Worm (Caenorhabditis elegans) whole organism, young adult: ENCODE results near the gene taf-11.1.

ENCODE experiments used
- B0336.3 ChIP-seq: fragments of 200-800 bp; sonication (Bioruptor generic); IDR thresholded peaks from 2 replicates; pipeline ENCODE4 v1.3.6; 2022; ENCODE audit warnings: missing genetic modification characterization, missing compliant biosample characterization
- C06A6.2 ChIP-seq: fragments of 200-800 bp; sonication (Bioruptor generic); conservative IDR thresholded peaks from 2 replicates; pipeline ENCODE4 v1.3.6; 2022; ENCODE audit warnings: missing genetic modification characterization, missing compliant biosample characterization
- F10E7.11 ChIP-seq: sonication (generic microtip); optimal IDR thresholded peaks from 2 replicates; lab custom pipeline; 2017; ENCODE audit warnings: mild to moderate bottlenecking, missing genetic modification characterization, moderate library complexity, missing compliant biosample characterization
- F22D6.2 ChIP-seq: sonication (generic microtip); optimal IDR thresholded peaks from 2 replicates; lab custom pipeline; 2016; ENCODE audit warnings: mild to moderate bottlenecking, missing genetic modification characterization, missing compliant biosample characterization
- F57A8.1 ChIP-seq: fragments of 200-800 bp; sonication (Bioruptor generic); optimal IDR thresholded peaks from 2 replicates; lab custom pipeline; 2018; ENCODE audit warnings: mild to moderate bottlenecking, missing genetic modification characterization, moderate library complexity, missing compliant biosample characterization
- F57C9.4 ChIP-seq: sonication (generic microtip); optimal IDR thresholded peaks from 2 replicates; lab custom pipeline; 2017; ENCODE audit warnings: mild to moderate bottlenecking, missing genetic modification characterization, missing compliant biosample characterization
- T26A5.8 ChIP-seq: sonication (generic microtip); optimal IDR thresholded peaks from 2 replicates; lab custom pipeline; 2016; ENCODE audit warnings: missing genetic modification characterization, missing compliant biosample characterization
- Y56A3A.18 ChIP-seq: fragments of 200-800 bp; sonication (Bioruptor generic); IDR thresholded peaks from 2 replicates; pipeline ENCODE4 v1.3.6; 2022; ENCODE audit warnings: missing genetic modification reagents, missing genetic modification characterization, missing compliant biosample characterization
- Y67H2A.10 ChIP-seq: fragments of 200-800 bp; sonication (Bioruptor generic); conservative IDR thresholded peaks from 2 replicates; pipeline ENCODE4 v1.3.6; 2022; ENCODE audit warnings: missing genetic modification reagents, missing genetic modification characterization, missing compliant biosample characterization
- Y79H2A.3 ChIP-seq: fragments of 200-800 bp; sonication (Bioruptor generic); conservative IDR thresholded peaks from 2 replicates; pipeline ENCODE4 v1.3.6; 2022; ENCODE audit warnings: missing genetic modification reagents, missing genetic modification characterization, missing compliant biosample characterization
- Y95B8A.8 ChIP-seq: fragments of 200-800 bp; sonication (Bioruptor generic); IDR thresholded peaks from 2 replicates; pipeline ENCODE4 v1.3.6; 2022; ENCODE audit warnings: missing genetic modification reagents, missing genetic modification characterization, missing compliant biosample characterization
- ama-1 ChIP-seq, 3 experiments: fragments of 150-350 bp in 1 of 3; sonication (generic microtip) in 2 of 3; optimal IDR thresholded peaks; 2 replicates each; lab custom pipeline; 2014 to 2018; ENCODE audit warnings: missing biosample characterization in 2 of 3, missing genetic modification characterization in 2 of 3, missing genetic modification reagents in 2 of 3
- attf-5 ChIP-seq: fragments of 200-800 bp; sonication (Bioruptor generic); optimal IDR thresholded peaks from 2 replicates; lab custom pipeline; 2018; ENCODE audit warnings: mild to moderate bottlenecking, missing genetic modification characterization, missing compliant biosample characterization
- ccch-3 ChIP-seq: fragments of 200-800 bp; sonication (Bioruptor generic); optimal IDR thresholded peaks from 2 replicates; lab custom pipeline; 2018; ENCODE audit warnings: mild to moderate bottlenecking, missing genetic modification characterization, missing compliant biosample characterization
- cebp-1 ChIP-seq, 2 experiments: fragments of 200-800 bp in 1 of 2; sonication (Bioruptor generic) in 1 of 2; sonication (generic microtip) in 1 of 2; IDR thresholded peaks in 1 of 2; optimal IDR thresholded peaks in 1 of 2; 2 replicates each; pipeline versions ENCODE4 v1.3.6 to Lab custom; 2017 to 2022; ENCODE audit warnings: missing compliant biosample characterization in 2 of 2, missing genetic modification characterization in 2 of 2, mild to moderate bottlenecking in 1 of 2, missing genetic modification reagents in 1 of 2, moderate library complexity in 1 of 2
- ceh-58 ChIP-seq: fragments of 200-800 bp; sonication (Bioruptor generic); IDR thresholded peaks from 2 replicates; pipeline ENCODE4 v1.3.6; 2022; ENCODE audit warnings: missing genetic modification characterization, missing compliant biosample characterization
- ceh-79 ChIP-seq: sonication (generic microtip); optimal IDR thresholded peaks from 2 replicates; lab custom pipeline; 2017; ENCODE audit warnings: mild to moderate bottlenecking, missing genetic modification characterization, missing compliant biosample characterization
- ceh-91 ChIP-seq: fragments of 200-800 bp; sonication (Bioruptor generic); IDR thresholded peaks from 2 replicates; pipeline ENCODE4 v1.3.6; 2022; ENCODE audit warnings: missing genetic modification reagents, missing genetic modification characterization, missing compliant biosample characterization
- chd-7 ChIP-seq: sonication (generic microtip); optimal IDR thresholded peaks from 2 replicates; lab custom pipeline; 2016; ENCODE audit warnings: mild to moderate bottlenecking, missing genetic modification characterization, moderate library complexity, missing compliant biosample characterization
- dpff-1 ChIP-seq: sonication (generic microtip); optimal IDR thresholded peaks from 2 replicates; lab custom pipeline; 2017; ENCODE audit warnings: mild to moderate bottlenecking, missing genetic modification characterization, missing compliant biosample characterization
- dpl-1 ChIP-seq: fragments of 150-350 bp; optimal IDR thresholded peaks from 2 replicates; lab custom pipeline; 2014; ENCODE audit warnings: missing biosample characterization, missing genetic modification reagents, missing genetic modification characterization
- egl-18 ChIP-seq: fragments of 200-800 bp; sonication (Bioruptor generic); IDR thresholded peaks from 2 replicates; pipeline ENCODE4 v1.3.6; 2022; ENCODE audit warnings: missing genetic modification reagents, missing genetic modification characterization, missing compliant biosample characterization
- egrh-3 ChIP-seq: fragments of 200-800 bp; sonication (Bioruptor generic); IDR thresholded peaks from 2 replicates; pipeline ENCODE4 v1.3.6; 2022; ENCODE audit warnings: missing genetic modification reagents, missing genetic modification characterization, missing compliant biosample characterization
- ets-4 ChIP-seq: fragments of 200-800 bp; sonication (Bioruptor generic); optimal IDR thresholded peaks from 2 replicates; lab custom pipeline; 2018; ENCODE audit warnings: mild to moderate bottlenecking, missing genetic modification characterization, missing compliant biosample characterization
- him-1 ChIP-seq: sonication (generic microtip); optimal IDR thresholded peaks from 2 replicates; lab custom pipeline; 2016; ENCODE audit warnings: missing genotype, missing genetic modification reagents, missing genetic modification characterization, missing compliant biosample characterization
- hmg-1.2 ChIP-seq: fragments of 200-800 bp; sonication (Bioruptor generic); IDR thresholded peaks from 2 replicates; pipeline ENCODE4 v1.3.6; 2022; ENCODE audit warnings: missing genetic modification reagents, missing genetic modification characterization, missing compliant biosample characterization
- hmg-20 ChIP-seq: fragments of 200-800 bp; sonication (Bioruptor generic); IDR thresholded peaks from 2 replicates; pipeline ENCODE4 v1.3.6; 2022; ENCODE audit warnings: missing genetic modification reagents, missing genetic modification characterization, missing compliant biosample characterization
- let-526 ChIP-seq: fragments of 200-800 bp; sonication (Bioruptor generic); IDR thresholded peaks from 2 replicates; pipeline ENCODE4 v1.3.6; 2022; ENCODE audit warnings: missing genetic modification reagents, missing genetic modification characterization, missing compliant biosample characterization
- madf-6 ChIP-seq: fragments of 200-800 bp; sonication (Bioruptor generic); IDR thresholded peaks from 2 replicates; pipeline ENCODE4 v1.3.6; 2022; ENCODE audit warnings: missing genetic modification reagents, missing genetic modification characterization, missing compliant biosample characterization
- mcd-1 ChIP-seq: fragments of 200-800 bp; sonication (Bioruptor generic); IDR thresholded peaks from 2 replicates; pipeline ENCODE4 v1.3.6; 2022; ENCODE audit warnings: missing genetic modification reagents, missing genetic modification characterization, missing compliant biosample characterization
- mxl-1 ChIP-seq: sonication (generic microtip); optimal IDR thresholded peaks from 2 replicates; lab custom pipeline; 2016; ENCODE audit warnings: missing genetic modification characterization, missing compliant biosample characterization
- nfyb-1 ChIP-seq: fragments of 200-800 bp; sonication (Bioruptor generic); IDR thresholded peaks from 2 replicates; pipeline ENCODE4 v1.3.6; 2022; ENCODE audit warnings: missing genetic modification reagents, missing genetic modification characterization, missing compliant biosample characterization
- nhr-27 ChIP-seq: fragments of 200-800 bp; sonication (Bioruptor generic); optimal IDR thresholded peaks from 2 replicates; lab custom pipeline; 2018; ENCODE audit warnings: mild to moderate bottlenecking, missing genetic modification characterization, moderate library complexity, missing compliant biosample characterization
- nhr-80 ChIP-seq: sonication (generic microtip); optimal IDR thresholded peaks from 2 replicates; lab custom pipeline; 2016; ENCODE audit warnings: missing genetic modification characterization, missing compliant biosample characterization
- nhr-90 ChIP-seq: sonication (generic microtip); optimal IDR thresholded peaks from 2 replicates; lab custom pipeline; 2016; ENCODE audit warnings: missing genotype, mild to moderate bottlenecking, missing genetic modification characterization, missing compliant biosample characterization
- rpc-1 ChIP-seq, 2 experiments: fragments of 150-350 bp in 1 of 2; sonication (generic microtip) in 1 of 2; optimal IDR thresholded peaks; 2 replicates each; lab custom pipeline; 2014 to 2018; ENCODE audit warnings: missing biosample characterization in 1 of 2, missing genetic modification characterization in 1 of 2, missing genetic modification reagents in 1 of 2, missing genotype in 1 of 2
- sdz-38 ChIP-seq: sonication (generic microtip); optimal IDR thresholded peaks from 2 replicates; lab custom pipeline; 2016; ENCODE audit warnings: missing genotype, missing genetic modification characterization, missing compliant biosample characterization
- snpc-1.3 ChIP-seq: sonication (generic microtip); optimal IDR thresholded peaks from 2 replicates; lab custom pipeline; 2017; ENCODE audit warnings: missing genetic modification characterization, mild to moderate bottlenecking, missing compliant biosample characterization, antibody characterized with exemption, moderate library complexity, missing genotype, missing genetic modification reagents; ENCODE audit not compliant: insufficient read depth
- unc-130 ChIP-seq: sonication (generic microtip); optimal IDR thresholded peaks from 2 replicates; lab custom pipeline; 2016; ENCODE audit warnings: missing genetic modification reagents, missing genetic modification characterization, missing compliant biosample characterization
- zfh-2 ChIP-seq: fragments of 200-800 bp; sonication (Bioruptor generic); conservative IDR thresholded peaks from 2 replicates; pipeline ENCODE4 v1.3.6; 2022; ENCODE audit warnings: missing genetic modification reagents, missing genetic modification characterization, missing compliant biosample characterization
- ztf-22 ChIP-seq: fragments of 200-800 bp; sonication (Bioruptor generic); optimal IDR thresholded peaks from 2 replicates; lab custom pipeline; 2018; ENCODE audit warnings: mild to moderate bottlenecking, missing genetic modification characterization, moderate library complexity, missing compliant biosample characterization
- ztf-25 ChIP-seq: fragments of 200-800 bp; sonication (Bioruptor generic); IDR thresholded peaks from 2 replicates; pipeline ENCODE4 v1.3.6; 2022; ENCODE audit warnings: missing genetic modification reagents, missing genetic modification characterization, missing compliant biosample characterization
- ztf-26 ChIP-seq: sonication (generic microtip); optimal IDR thresholded peaks from 2 replicates; lab custom pipeline; 2017; ENCODE audit warnings: missing genetic modification characterization, missing compliant biosample characterization
- ztf-28 ChIP-seq: fragments of 200-800 bp; sonication (Bioruptor generic); IDR thresholded peaks from 2 replicates; pipeline ENCODE4 v1.3.6; 2022; ENCODE audit warnings: missing genetic modification reagents, missing genetic modification characterization, missing compliant biosample characterization

The taf-11.1 gene

ce11 chrX:4216894-4217293 is 38.1 kb upstream of the taf-11.1 start, which contains the start of the genes F20B6.10 and hpk-1 (continued):
- TF ChIP-seq madf-6: no peak
- no peak for TF ChIP-seq Y79H2A.3 (GFP tag; lab: Robert Waterston, UW)
- TF ChIP-seq ztf-22 (GFP tag; lab: Kevin White, UChicago): no peak
- no peak for TF ChIP-seq ets-4 (GFP tag; lab: Kevin White, UChicago)
- no peak for TF ChIP-seq sdz-38 (tag; lab: Kevin White, UChicago)
- no peak for TF ChIP-seq Y56A3A.18 (GFP tag; lab: Robert Waterston, UW)

ce11 chrX:4218174-4218573 is 36.8 kb upstream of the taf-11.1 start, which contains the start of gene W01H2.2:
Gene W01H2.2, minus strand, starts transcription at chrX:4218458.
- TF ChIP-seq zfh-2 (GFP tag; lab: Robert Waterston, UW) (peak; percentile 91), ztf-25 (GFP tag; lab: Robert Waterston, UW) (no peak), ceh-91 (GFP tag; lab: Robert Waterston, UW) (no peak), nfyb-1 (GFP tag; lab: Robert Waterston, UW) (0 out of 2 replicates have a peak, but pooled peaks have one; percentile 43), mcd-1 (GFP tag; lab: Robert Waterston, UW) (0 out of 2 replicates have a peak, but pooled peaks have one; percentile 34), cebp-1 (GFP tag; IDR thresholded peaks at IDR 0.05; lab: Robert Waterston, UW) (no peak), cebp-1 (tag; optimal IDR thresholded peaks at IDR 0.05; lab: Kevin White, UChicago) (peak; percentile 31), chd-7 (tag; lab: Kevin White, UChicago) (peak; percentile 36)

ce11 chrX:4219487-4219886 is 35.5 kb upstream of the taf-11.1 start:
- TF ChIP-seq ama-1 (optimal IDR thresholded peaks at IDR 0.05; lab: Kevin White, UChicago) (no peak), ama-1 (GFP tag; optimal IDR thresholded peaks at IDR 0.05; lab: Kevin White, UChicago) (no peak), hmg-1.2 (GFP tag; lab: Robert Waterston, UW) (no peak), nhr-27 (no peak), ceh-58 (GFP tag; lab: Robert Waterston, UW) (no peak), B0336.3 (peak; percentile 32; the same call in 1 of the 2 replicates), Y79H2A.3 (GFP tag; lab: Robert Waterston, UW) (no peak), Y56A3A.18 (GFP tag; lab: Robert Waterston, UW) (no peak), F57A8.1 (no peak), zfh-2 (GFP tag; lab: Robert Waterston, UW) (no peak), nhr-80 (tag; lab: Kevin White, UChicago) (peak; percentile 20), T26A5.8 (tag; lab: Kevin White, UChicago) (no peak), F57C9.4 (tag; lab: Kevin White, UChicago) (no peak), cebp-1 (GFP tag; IDR thresholded peaks at IDR 0.05; lab: Robert Waterston, UW) (no peak), cebp-1 (tag; optimal IDR thresholded peaks at IDR 0.05; lab: Kevin White, UChicago) (peak; percentile 48), snpc-1.3 (tag; lab: Kevin White, UChicago) (no peak), ceh-79 (no peak), nhr-90 (no peak), egl-18 (no peak), F10E7.11 (tag; lab: Kevin White, UChicago) (no peak), hmg-20 (GFP tag; lab: Robert Waterston, UW) (0 out of 2 replicates have a peak, but pooled peaks have one; percentile 43), unc-130 (GFP tag; lab: Kevin White, UChicago) (no peak), rpc-1 (optimal IDR thresholded peaks at IDR 0.05; lab: Kevin White, UChicago) (no peak), rpc-1 (tag; optimal IDR thresholded peaks at IDR 0.05; lab: Kevin White, UChicago) (no peak), Y67H2A.10 (GFP tag; lab: Robert Waterston, UW) (no peak), him-1 (tag; lab: Kevin White, UChicago) (no peak), ztf-26 (tag; lab: Kevin White, UChicago) (no peak), C06A6.2 (GFP tag; lab: Robert Waterston, UW) (no peak), F22D6.2 (tag; lab: Kevin White, UChicago) (no peak), Y95B8A.8 (GFP tag; lab: Robert Waterston, UW) (no peak), ztf-28 (GFP tag; lab: Robert Waterston, UW) (no peak), ccch-3 (GFP tag; lab: Kevin White, UChicago) (no peak), dpl-1 (GFP tag; lab: Kevin White, UChicago) (no peak), egrh-3 (GFP tag; lab: Robert Waterston, UW) (no peak), mxl-1 (tag; lab: Kevin White, UChicago) (no peak), dpff-1 (tag; lab: Kevin White, UChicago) (no peak), let-526 (GFP tag; lab: Robert Waterston, UW) (0 out of 2 replicates have a peak, but pooled peaks have one; percentile 33), attf-5 (GFP tag; lab: Kevin White, UChicago) (no peak)
